Worm (Caenorhabditis elegans) whole organism, L4 larva: ENCODE measurements around the gene T16G1.2.

Experiments used
- F37D6.2 ChIP-seq: sonication (generic microtip); optimal IDR thresholded peaks from 2 replicates; lab custom pipeline; 2016; ENCODE audit warnings: mild to moderate bottlenecking, missing genetic modification characterization, missing compliant biosample characterization
- T20F7.1 ChIP-seq: fragments of 200-800 bp; sonication (Bioruptor generic); optimal IDR thresholded peaks from 2 replicates; lab custom pipeline; 2018; ENCODE audit warnings: mild to moderate bottlenecking, missing genetic modification characterization, missing compliant biosample characterization
- Y5F2A.4 ChIP-seq: fragments of 200-800 bp; sonication (Bioruptor generic); optimal IDR thresholded peaks from 2 replicates; lab custom pipeline; 2018; ENCODE audit warnings: mild to moderate bottlenecking, missing genetic modification characterization, missing compliant biosample characterization
- aha-1 ChIP-seq: fragments of 150-350 bp; peaks from one replicate; lab custom pipeline; 2014; ENCODE audit warnings: missing biosample characterization, missing genetic modification characterization
- ama-1 ChIP-seq: fragments of 150-350 bp; optimal IDR thresholded peaks from 2 replicates; lab custom pipeline; 2014; ENCODE audit warnings: inconsistent platforms, mixed read lengths
- ceh-20 ChIP-seq: fragments of 200-800 bp; sonication (Bioruptor generic); IDR thresholded peaks from 2 replicates; pipeline ENCODE4 v1.3.6; 2022; ENCODE audit warnings: missing genetic modification reagents, missing genetic modification characterization, missing compliant biosample characterization
- ceh-28 ChIP-seq: fragments of 150-350 bp; optimal IDR thresholded peaks from 2 replicates; lab custom pipeline; 2014; ENCODE audit warnings: missing biosample characterization, missing genetic modification reagents, missing genetic modification characterization
- ceh-32 ChIP-seq: sonication (generic microtip); optimal IDR thresholded peaks from 2 replicates; lab custom pipeline; 2016; ENCODE audit warnings: mild to moderate bottlenecking, missing genetic modification characterization, missing compliant biosample characterization; ENCODE audit not compliant: poor library complexity
- ctbp-1 ChIP-seq: fragments of 200-800 bp; sonication (Bioruptor generic); IDR thresholded peaks from 2 replicates; pipeline ENCODE4 v1.3.6; 2022; ENCODE audit warnings: missing genetic modification reagents, missing genetic modification characterization, missing compliant biosample characterization
- daf-16 ChIP-seq, 3 experiments: sonication (generic microtip); optimal IDR thresholded peaks; 2 replicates each; lab custom pipeline; 2016 to 2017; ENCODE audit warnings: missing genetic modification characterization in 3 of 3, missing genetic modification reagents in 3 of 3, mild to moderate bottlenecking in 2 of 3, missing compliant biosample characterization in 2 of 3, missing biosample characterization in 1 of 3, moderate library complexity in 1 of 3
- daf-8 ChIP-seq: fragments of 200-800 bp; sonication (Bioruptor generic); IDR thresholded peaks from 2 replicates; pipeline ENCODE4 v1.3.6; 2022; ENCODE audit warnings: missing genetic modification characterization, missing compliant biosample characterization
- dmd-6 ChIP-seq: fragments of 200-800 bp; sonication (Bioruptor generic); IDR thresholded peaks from 2 replicates; pipeline ENCODE4 v1.3.6; 2022; ENCODE audit warnings: missing genetic modification reagents, missing genetic modification characterization, missing compliant biosample characterization
- dmd-9 ChIP-seq: fragments of 200-800 bp; sonication (Bioruptor generic); IDR thresholded peaks from 2 replicates; pipeline ENCODE4 v1.3.6; 2022; ENCODE audit warnings: missing genetic modification reagents, missing genetic modification characterization, missing compliant biosample characterization
- dpl-1 ChIP-seq: fragments of 150-350 bp; optimal IDR thresholded peaks from 2 replicates; lab custom pipeline; 2014; ENCODE audit warnings: missing biosample characterization, missing genetic modification reagents, missing genetic modification characterization
- duxl-1 ChIP-seq: sonication (generic microtip); optimal IDR thresholded peaks from 2 replicates; lab custom pipeline; 2016; ENCODE audit warnings: mild to moderate bottlenecking, missing genetic modification characterization, moderate library complexity, missing compliant biosample characterization; ENCODE audit not compliant: poor library complexity
- dve-1 ChIP-seq: sonication (generic microtip); optimal IDR thresholded peaks from 2 replicates; lab custom pipeline; 2017; ENCODE audit warnings: antibody characterized with exemption, mild to moderate bottlenecking, missing genetic modification characterization, missing compliant biosample characterization; ENCODE audit not compliant: insufficient read depth
- egl-43 ChIP-seq: fragments of 200-800 bp; sonication (Bioruptor generic); IDR thresholded peaks from 2 replicates; pipeline ENCODE4 v1.3.6; 2022; ENCODE audit warnings: missing genetic modification reagents, missing genetic modification characterization, missing compliant biosample characterization
- fkh-10 ChIP-seq: fragments of 150-350 bp; optimal IDR thresholded peaks from 2 replicates; lab custom pipeline; 2014; ENCODE audit warnings: missing biosample characterization, missing genetic modification reagents, missing genetic modification characterization
- fos-1 ChIP-seq: fragments of 150-350 bp; optimal IDR thresholded peaks from 2 replicates; lab custom pipeline; 2014; ENCODE audit warnings: missing biosample characterization, missing genetic modification characterization
- gei-8 ChIP-seq: fragments of 200-800 bp; sonication (Bioruptor generic); optimal IDR thresholded peaks from 2 replicates; lab custom pipeline; 2018; ENCODE audit warnings: mild to moderate bottlenecking, missing genetic modification characterization, missing compliant biosample characterization
- hlh-11 ChIP-seq: fragments of 200-800 bp; sonication (Bioruptor generic); optimal IDR thresholded peaks from 2 replicates; lab custom pipeline; 2018; ENCODE audit warnings: mild to moderate bottlenecking, missing genetic modification characterization, missing compliant biosample characterization
- hlh-30 ChIP-seq: sonication (generic microtip); optimal IDR thresholded peaks from 2 replicates; lab custom pipeline; 2017; ENCODE audit warnings: antibody characterized with exemption, mild to moderate bottlenecking, missing genetic modification characterization, missing compliant biosample characterization; ENCODE audit not compliant: insufficient read depth
- hmg-1.1 ChIP-seq: fragments of 200-800 bp; sonication (Bioruptor generic); IDR thresholded peaks from 2 replicates; pipeline ENCODE4 v1.3.6; 2022; ENCODE audit warnings: missing genetic modification reagents, missing genetic modification characterization, missing compliant biosample characterization
- lin-13 ChIP-seq: fragments of 150-350 bp; optimal IDR thresholded peaks from 2 replicates; lab custom pipeline; 2014; ENCODE audit warnings: missing biosample characterization, missing genetic modification reagents, missing genetic modification characterization
- lin-38 ChIP-seq: fragments of 200-800 bp; sonication (Bioruptor generic); IDR thresholded peaks from 2 replicates; pipeline ENCODE4 v1.3.6; 2022; ENCODE audit warnings: missing genetic modification reagents, missing genetic modification characterization, missing compliant biosample characterization
- lin-39 ChIP-seq: fragments of 150-350 bp; optimal IDR thresholded peaks from 2 replicates; lab custom pipeline; 2014; ENCODE audit warnings: missing biosample characterization, missing genetic modification reagents, missing genetic modification characterization
- lsy-2 ChIP-seq, 2 experiments: fragments of 150-350 bp in 1 of 2; sonication (generic microtip) in 1 of 2; optimal IDR thresholded peaks; 2 replicates each; lab custom pipeline; 2014 to 2017; ENCODE audit warnings: missing biosample characterization in 2 of 2, missing genetic modification characterization in 2 of 2
- mep-1 ChIP-seq: fragments of 150-350 bp; sonication (generic microtip); optimal IDR thresholded peaks from 3 replicates; lab custom pipeline; 2014; ENCODE audit warnings: missing biosample characterization, missing genetic modification characterization
- mes-2 ChIP-seq: sonication (generic microtip); optimal IDR thresholded peaks from 2 replicates; lab custom pipeline; 2016; ENCODE audit warnings: missing genotype, mild to moderate bottlenecking, missing genetic modification characterization, missing compliant biosample characterization; ENCODE audit not compliant: poor library complexity, severe bottlenecking
- mxl-3 ChIP-seq: fragments of 200-800 bp; sonication (Bioruptor generic); optimal IDR thresholded peaks from 2 replicates; lab custom pipeline; 2018; ENCODE audit warnings: mild to moderate bottlenecking, missing genetic modification characterization, missing compliant biosample characterization
- nhr-11 ChIP-seq: fragments of 150-350 bp; optimal IDR thresholded peaks from 2 replicates; lab custom pipeline; 2014; ENCODE audit warnings: missing biosample characterization, missing genetic modification characterization
- nhr-28 ChIP-seq: fragments of 150-350 bp; optimal IDR thresholded peaks from 2 replicates; lab custom pipeline; 2014; ENCODE audit warnings: missing biosample characterization, missing genetic modification characterization
- nhr-41 ChIP-seq: fragments of 200-800 bp; sonication (Bioruptor generic); IDR thresholded peaks from 2 replicates; pipeline ENCODE4 v1.3.6; 2022; ENCODE audit warnings: missing genetic modification reagents, missing genetic modification characterization, missing compliant biosample characterization
- nhr-6 ChIP-seq: fragments of 150-350 bp; optimal IDR thresholded peaks from 2 replicates; lab custom pipeline; 2014; ENCODE audit warnings: missing biosample characterization, missing genetic modification characterization
- pqm-1 ChIP-seq: sonication (generic microtip); optimal IDR thresholded peaks from 2 replicates; lab custom pipeline; 2017; ENCODE audit warnings: missing biosample characterization, missing genetic modification characterization
- rbr-2 ChIP-seq: sonication (generic microtip); optimal IDR thresholded peaks from 2 replicates; lab custom pipeline; 2016; ENCODE audit warnings: missing genotype, missing genetic modification characterization, missing compliant biosample characterization
- saeg-2 ChIP-seq: fragments of 200-800 bp; sonication (Bioruptor generic); IDR thresholded peaks from 2 replicates; pipeline ENCODE4 v1.3.6; 2022; ENCODE audit warnings: missing genetic modification reagents, missing genetic modification characterization, missing compliant biosample characterization
- sdz-12 ChIP-seq: fragments of 200-800 bp; sonication (Bioruptor generic); optimal IDR thresholded peaks from 2 replicates; lab custom pipeline; 2018; ENCODE audit warnings: mild to moderate bottlenecking, missing genetic modification characterization, missing compliant biosample characterization
- snpc-4 ChIP-seq: fragments of 150-350 bp; optimal IDR thresholded peaks from 2 replicates; lab custom pipeline; 2014; ENCODE audit warnings: missing biosample characterization, missing genetic modification characterization
- spr-3 ChIP-seq: fragments of 200-800 bp; sonication (Bioruptor generic); optimal IDR thresholded peaks from 2 replicates; lab custom pipeline; 2018; ENCODE audit warnings: mild to moderate bottlenecking, missing genetic modification characterization, missing compliant biosample characterization
- unc-130 ChIP-seq: sonication (generic microtip); optimal IDR thresholded peaks from 2 replicates; lab custom pipeline; 2016; ENCODE audit warnings: missing genetic modification reagents, missing genetic modification characterization, missing compliant biosample characterization
- unc-62 ChIP-seq, 3 experiments: fragments of 150-350 bp in 1 of 3; sonication (generic microtip); optimal IDR thresholded peaks in 2 of 3; peaks in 1 of 3; 1 replicate in 1 of 3; 2 replicates in 2 of 3; lab custom pipeline; 2014 to 2017; ENCODE audit warnings: missing biosample characterization in 3 of 3, missing genetic modification characterization in 3 of 3, missing genetic modification reagents in 3 of 3, missing genotype in 1 of 3
- vab-7 ChIP-seq: fragments of 200-800 bp; sonication (Bioruptor generic); IDR thresholded peaks from 2 replicates; pipeline ENCODE4 v1.3.6; 2022; ENCODE audit warnings: missing genetic modification reagents, missing genetic modification characterization, missing compliant biosample characterization
- zip-11 ChIP-seq: fragments of 200-800 bp; sonication (Bioruptor generic); IDR thresholded peaks from 2 replicates; pipeline ENCODE4 v1.3.6; 2022; ENCODE audit warnings: missing genetic modification characterization, missing compliant biosample characterization

T16G1.2 gene

DNA sequence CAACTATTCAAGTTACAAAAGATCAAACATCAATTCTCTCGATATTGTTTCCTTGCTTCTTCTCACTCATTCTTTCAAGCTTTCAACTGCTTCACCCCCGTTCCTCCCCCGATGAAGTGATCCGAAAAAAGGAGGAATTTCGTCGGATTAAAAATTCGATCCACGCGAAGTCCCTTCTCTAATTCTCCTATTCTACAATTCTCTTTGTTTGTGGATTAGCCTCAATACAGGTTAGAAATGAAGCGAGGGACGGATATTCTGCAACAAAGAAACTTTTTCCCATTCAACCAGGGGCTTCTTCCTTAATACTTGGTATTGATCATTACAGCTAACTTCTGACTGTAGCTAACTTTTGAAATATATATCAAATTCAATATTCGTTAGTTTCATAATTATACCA lies 15.5 kb downstream of the T16G1.2 start, which contains the start of gene grl-2:
grl-2 (plus strand) TSS at position 301 of the 400 bp plus-strand sequence.
- TF ChIP-seq fkh-10 (GFP tag; lab: Kevin White, UChicago) = no peak
- TF ChIP-seq daf-8 (GFP tag; lab: Robert Waterston, UW) = no peak
- TF ChIP-seq unc-62 (GFP tag; optimal IDR thresholded peaks at IDR 0.05 in 1 of 2; lab: Kevin White, UChicago) = no peak
- no peak for TF ChIP-seq unc-62 (tag; optimal IDR thresholded peaks at IDR 0.05; lab: Kevin White, UChicago)
- no peak for TF ChIP-seq ceh-32 (tag; lab: Kevin White, UChicago)
- no peak for TF ChIP-seq nhr-6
- TF ChIP-seq Y5F2A.4 = no peak
- no peak for TF ChIP-seq ceh-20 (GFP tag; lab: Robert Waterston, UW)
- TF ChIP-seq fos-1 (tag; lab: Kevin White, UChicago) = no peak
- no peak for TF ChIP-seq snpc-4 (tag; lab: Kevin White, UChicago)
- TF ChIP-seq gei-8 (GFP tag; lab: Kevin White, UChicago) = no peak
- no peak for TF ChIP-seq ama-1 (lab: Kevin White, UChicago)
- no peak for TF ChIP-seq duxl-1
- no peak for TF ChIP-seq pqm-1 (tag; lab: Kevin White, UChicago)
- no peak for TF ChIP-seq nhr-41

ce11 chrV:12949607-12950006 lies 20.3 kb downstream of the T16G1.2 start, which contains the start of gene T16G1.13:
Gene T16G1.13, plus strand, starts transcription at chrV:12949907.
- TF ChIP-seq unc-62 (GFP tag; optimal IDR thresholded peaks at IDR 0.05 in 1 of 2; lab: Kevin White, UChicago) (peak in 1 of 2 experiments; percentile 29), unc-62 (tag; optimal IDR thresholded peaks at IDR 0.05; lab: Kevin White, UChicago) (no peak), lin-38 (no peak)
- TF ChIP-seq, all 104 proteins: peak for 1

DNA sequence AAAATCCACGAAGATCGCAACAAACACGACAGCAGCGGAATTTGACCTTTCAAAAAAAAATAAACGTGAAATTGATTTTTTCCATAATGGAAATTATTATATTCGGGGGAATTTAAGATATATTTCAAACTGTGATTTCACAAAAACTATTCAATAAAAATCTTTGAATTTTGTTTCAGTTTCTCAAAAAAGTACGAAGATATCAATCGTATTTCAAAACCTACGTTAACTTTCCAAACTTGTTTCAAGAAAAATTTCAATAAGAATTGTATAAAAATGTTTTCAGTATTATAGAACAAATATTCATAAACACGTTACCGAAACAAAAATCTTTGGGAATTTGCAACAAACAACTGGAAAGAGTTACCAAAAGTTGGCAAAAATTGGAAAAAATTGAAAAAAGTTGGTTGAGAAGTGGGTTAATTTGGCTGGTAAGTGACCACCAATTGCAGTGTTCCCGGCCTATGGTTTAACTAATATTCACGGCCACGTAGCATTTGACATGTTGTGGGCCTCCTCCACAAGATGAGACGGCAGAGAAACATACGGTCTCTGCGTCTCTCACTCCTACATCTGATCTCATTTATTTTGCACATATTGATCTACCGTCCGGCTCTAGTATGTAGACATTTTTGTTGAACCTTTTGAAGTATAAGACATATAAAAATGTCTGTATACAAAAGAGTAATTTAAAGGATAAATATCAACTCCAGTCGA lies 21.7 kb downstream of the T16G1.2 start, which contains the start of the genes T16G1.9 and T16G1.18:
T16G1.9 (minus strand) TSS at position 51 of the 717 bp plus-strand sequence.
T16G1.18 (plus strand) TSS at position 493 of the 717 bp plus-strand sequence.
- TF ChIP-seq nhr-28 (tag; lab: Kevin White, UChicago) = peak; percentile 34
- TF ChIP-seq dmd-6 (GFP tag; lab: Robert Waterston, UW) = peak; percentile 62; the same call in 1 of the 2 replicates
- peak; percentile 80 for TF ChIP-seq mes-2 (tag; lab: Kevin White, UChicago)
- no peak for TF ChIP-seq egl-43 (GFP tag; lab: Robert Waterston, UW)
- TF ChIP-seq aha-1 (tag; lab: Kevin White, UChicago) = no peak
- TF ChIP-seq ceh-20 (GFP tag; lab: Robert Waterston, UW) = no peak
- TF ChIP-seq hmg-1.1 (GFP tag; lab: Robert Waterston, UW) = peak; percentile 50
- TF ChIP-seq lin-13 (GFP tag; lab: Kevin White, UChicago) = peak; percentile 50
- TF ChIP-seq vab-7 = 0 out of 2 replicates have a peak, but pooled peaks have one; percentile 20
- TF ChIP-seq nhr-11 = no peak
- peak in 1 of 2 experiments; percentile 69 for TF ChIP-seq lsy-2 (tag; optimal IDR thresholded peaks at IDR 0.05; lab: Kevin White, UChicago)
- no peak for TF ChIP-seq saeg-2 (GFP tag; lab: Robert Waterston, UW)
- TF ChIP-seq snpc-4 (tag; lab: Kevin White, UChicago) = no peak
- TF ChIP-seq mep-1 (tag; lab: Kevin White, UChicago) = peak; percentile 64
- no peak for TF ChIP-seq ctbp-1 (GFP tag; lab: Robert Waterston, UW)
- TF ChIP-seq hlh-30 (tag; lab: Kevin White, UChicago) = peak; percentile 59
- TF ChIP-seq unc-130 = no peak
- no peak for TF ChIP-seq daf-8 (GFP tag; lab: Robert Waterston, UW)
- TF ChIP-seq F37D6.2 (tag; lab: Kevin White, UChicago) = no peak
- no peak for TF ChIP-seq spr-3 (GFP tag; lab: Kevin White, UChicago)
- TF ChIP-seq unc-62 (GFP tag; optimal IDR thresholded peaks at IDR 0.05 in 1 of 2; lab: Kevin White, UChicago) = peak in 1 of 2 experiments; percentile 94
- no peak for TF ChIP-seq unc-62 (tag; optimal IDR thresholded peaks at IDR 0.05; lab: Kevin White, UChicago)
- TF ChIP-seq rbr-2 = peak; percentile 47
- TF ChIP-seq T20F7.1 (GFP tag; lab: Kevin White, UChicago) = peak; percentile 85
- TF ChIP-seq nhr-6 = peak; percentile 98
- peak; percentile 43 for TF ChIP-seq dpl-1 (GFP tag; lab: Kevin White, UChicago)
- TF ChIP-seq lin-39 (tag; lab: Kevin White, UChicago) = no peak
- TF ChIP-seq daf-16 (GFP tag; optimal IDR thresholded peaks at IDR 0.05; lab: Kevin White, UChicago) = no peak
- TF ChIP-seq daf-16 (tag; optimal IDR thresholded peaks at IDR 0.05; lab: Kevin White, UChicago) = peak; percentile 71
- TF ChIP-seq ceh-28 = no peak
- TF ChIP-seq mxl-3 (GFP tag; lab: Kevin White, UChicago) = peak; percentile 45
- TF ChIP-seq sdz-12 (GFP tag; lab: Kevin White, UChicago) = no peak
- peak; percentile 57 for TF ChIP-seq dve-1 (tag; lab: Kevin White, UChicago)
- peak; percentile 72 for TF ChIP-seq hlh-11
- no peak for TF ChIP-seq zip-11 (GFP tag; lab: Robert Waterston, UW)
- TF ChIP-seq dmd-9 (GFP tag; lab: Robert Waterston, UW) = no peak
